Worm (Caenorhabditis elegans) whole organism, late embryonic: ENCODE data around the gene F53C11.9.
A peak's percentile ranks its signal among the peaks of the same experiment; 100 is the strongest.

Experiments used
- C38D4.7 ChIP-seq: fragments of 200-800 bp; sonication (Bioruptor generic); optimal IDR thresholded peaks from 2 replicates; lab custom pipeline; 2018; ENCODE audit warnings: mild to moderate bottlenecking, missing genetic modification characterization, moderate library complexity, missing compliant biosample characterization
- T23F11.4 ChIP-seq: fragments of 200-800 bp; sonication (Bioruptor generic); optimal IDR thresholded peaks from 2 replicates; lab custom pipeline; 2018; ENCODE audit warnings: mild to moderate bottlenecking, missing genetic modification characterization, missing compliant biosample characterization
- Y22D7AL.16 ChIP-seq: sonication (generic microtip); optimal IDR thresholded peaks from 2 replicates; lab custom pipeline; 2016; ENCODE audit warnings: missing genetic modification characterization, missing compliant biosample characterization
- ahr-1 ChIP-seq: sonication (generic microtip); optimal IDR thresholded peaks from 2 replicates; lab custom pipeline; 2016; ENCODE audit warnings: missing genetic modification characterization, missing compliant biosample characterization
- ama-1 ChIP-seq: fragments of 150-350 bp; optimal IDR thresholded peaks from 2 replicates; lab custom pipeline; 2014
- ceh-14 ChIP-seq: sonication (generic microtip); optimal IDR thresholded peaks from 2 replicates; lab custom pipeline; 2016; ENCODE audit warnings: missing genotype, missing genetic modification characterization, missing compliant biosample characterization
- ceh-18 ChIP-seq: sonication (generic microtip); optimal IDR thresholded peaks from 2 replicates; lab custom pipeline; 2016; ENCODE audit warnings: missing genetic modification characterization, missing compliant biosample characterization
- ceh-19 ChIP-seq: fragments of 200-800 bp; sonication (Bioruptor generic); optimal IDR thresholded peaks from 2 replicates; lab custom pipeline; 2018; ENCODE audit warnings: mild to moderate bottlenecking, missing genetic modification characterization, missing compliant biosample characterization
- ceh-31 ChIP-seq: sonication (generic microtip); optimal IDR thresholded peaks from 2 replicates; lab custom pipeline; 2016; ENCODE audit warnings: missing genetic modification characterization, missing compliant biosample characterization
- ceh-34 ChIP-seq: sonication (generic microtip); optimal IDR thresholded peaks from 2 replicates; lab custom pipeline; 2016; ENCODE audit warnings: mild to moderate bottlenecking, missing genetic modification characterization, missing compliant biosample characterization
- ceh-45 ChIP-seq: fragments of 200-800 bp; sonication (Bioruptor generic); IDR thresholded peaks from 2 replicates; pipeline ENCODE4 v1.3.6; 2022; ENCODE audit warnings: missing genetic modification reagents, missing genetic modification characterization, missing compliant biosample characterization
- ceh-48 ChIP-seq: sonication (generic microtip); optimal IDR thresholded peaks from 2 replicates; lab custom pipeline; 2016; ENCODE audit warnings: missing genetic modification characterization, inconsistent platforms, missing compliant biosample characterization
- ceh-9 ChIP-seq: sonication (generic microtip); optimal IDR thresholded peaks from 2 replicates; lab custom pipeline; 2016; ENCODE audit warnings: mild to moderate bottlenecking, missing genetic modification characterization, inconsistent platforms, missing compliant biosample characterization
- elt-2 ChIP-seq: sonication (generic microtip); optimal IDR thresholded peaks from 2 replicates; lab custom pipeline; 2016; ENCODE audit warnings: missing genetic modification reagents, missing genetic modification characterization, missing compliant biosample characterization
- eyg-1 ChIP-seq: sonication (generic microtip); optimal IDR thresholded peaks from 2 replicates; lab custom pipeline; 2016; ENCODE audit warnings: missing genotype, missing genetic modification characterization, missing compliant biosample characterization
- fax-1 ChIP-seq: sonication (generic microtip); optimal IDR thresholded peaks from 2 replicates; lab custom pipeline; 2016; ENCODE audit warnings: missing genotype, missing genetic modification characterization, missing compliant biosample characterization
- fkh-10 ChIP-seq: fragments of 150-350 bp; optimal IDR thresholded peaks from 2 replicates; lab custom pipeline; 2014; ENCODE audit warnings: missing biosample characterization, missing genetic modification reagents, missing genetic modification characterization
- hlh-15 ChIP-seq: sonication (generic microtip); optimal IDR thresholded peaks from 2 replicates; lab custom pipeline; 2016; ENCODE audit warnings: missing genetic modification characterization, missing compliant biosample characterization
- hlh-30 ChIP-seq: sonication (generic microtip); optimal IDR thresholded peaks from 2 replicates; lab custom pipeline; 2017; ENCODE audit warnings: antibody characterized with exemption, missing genetic modification characterization, missing compliant biosample characterization; ENCODE audit not compliant: insufficient read depth
- hlh-8 ChIP-seq: sonication (generic microtip); optimal IDR thresholded peaks from 2 replicates; lab custom pipeline; 2016; ENCODE audit warnings: missing genotype, missing genetic modification characterization, missing compliant biosample characterization
- lin-11 ChIP-seq: fragments of 200-800 bp; sonication (Bioruptor generic); optimal IDR thresholded peaks from 2 replicates; lab custom pipeline; 2018; ENCODE audit warnings: mild to moderate bottlenecking, missing genetic modification characterization, missing compliant biosample characterization
- mec-3 ChIP-seq: sonication (generic microtip); optimal IDR thresholded peaks from 2 replicates; lab custom pipeline; 2016; ENCODE audit warnings: borderline replicate concordance, missing genetic modification characterization, missing compliant biosample characterization
- nfya-1 ChIP-seq: sonication (generic microtip); optimal IDR thresholded peaks from 2 replicates; lab custom pipeline; 2017; ENCODE audit warnings: missing genetic modification characterization, mild to moderate bottlenecking, missing compliant biosample characterization, antibody characterized with exemption, moderate library complexity
- nhr-11 ChIP-seq: fragments of 150-350 bp; optimal IDR thresholded peaks from 2 replicates; lab custom pipeline; 2014; ENCODE audit warnings: missing biosample characterization, missing genetic modification characterization
- nhr-232 ChIP-seq: sonication (generic microtip); optimal IDR thresholded peaks from 2 replicates; lab custom pipeline; 2016; ENCODE audit warnings: missing genetic modification characterization, missing compliant biosample characterization
- npax-4 ChIP-seq: sonication (generic microtip); optimal IDR thresholded peaks from 2 replicates; lab custom pipeline; 2016; ENCODE audit warnings: missing genetic modification characterization, missing compliant biosample characterization
- odd-2 ChIP-seq: sonication (generic microtip); optimal IDR thresholded peaks from 2 replicates; lab custom pipeline; 2017; ENCODE audit warnings: antibody characterized with exemption, mild to moderate bottlenecking, missing genetic modification characterization, missing compliant biosample characterization
- pag-3 ChIP-seq: sonication (generic microtip); optimal IDR thresholded peaks from 2 replicates; lab custom pipeline; 2016; ENCODE audit warnings: missing compliant biosample characterization, missing genetic modification characterization, borderline replicate concordance
- pax-1 ChIP-seq: fragments of 150-350 bp; optimal IDR thresholded peaks from 2 replicates; lab custom pipeline; 2014; ENCODE audit warnings: missing biosample characterization, missing genetic modification characterization
- pha-2 ChIP-seq: sonication (generic microtip); optimal IDR thresholded peaks from 2 replicates; lab custom pipeline; 2017; ENCODE audit warnings: mild to moderate bottlenecking, missing genetic modification characterization, missing compliant biosample characterization
- pqm-1 ChIP-seq: sonication (generic microtip); optimal IDR thresholded peaks from 2 replicates; lab custom pipeline; 2016; ENCODE audit warnings: missing genetic modification characterization, missing compliant biosample characterization
- rnt-1 ChIP-seq: sonication (generic microtip); optimal IDR thresholded peaks from 2 replicates; lab custom pipeline; 2016; ENCODE audit warnings: missing genetic modification characterization, missing compliant biosample characterization
- sdc-2 ChIP-seq: sonication (generic microtip); optimal IDR thresholded peaks from 2 replicates; lab custom pipeline; 2016; ENCODE audit warnings: missing genotype, missing genetic modification characterization, missing compliant biosample characterization
- sox-2 ChIP-seq: fragments of 200-800 bp; sonication (Bioruptor generic); IDR thresholded peaks from 2 replicates; pipeline ENCODE4 v1.3.6; 2022; ENCODE audit warnings: missing genetic modification reagents, missing genetic modification characterization, missing compliant biosample characterization
- sox-4 ChIP-seq: sonication (generic microtip); optimal IDR thresholded peaks from 2 replicates; lab custom pipeline; 2017; ENCODE audit warnings: mild to moderate bottlenecking, missing genetic modification characterization, inconsistent platforms, missing compliant biosample characterization
- syd-9 ChIP-seq: sonication (generic microtip); optimal IDR thresholded peaks from 2 replicates; lab custom pipeline; 2016; ENCODE audit warnings: mild to moderate bottlenecking, missing genetic modification characterization, moderate library complexity, missing compliant biosample characterization
- tbx-2 ChIP-seq: sonication (generic microtip); optimal IDR thresholded peaks from 2 replicates; lab custom pipeline; 2016; ENCODE audit warnings: missing genetic modification characterization, missing compliant biosample characterization
- ttx-3 ChIP-seq: sonication (generic microtip); optimal IDR thresholded peaks from 2 replicates; lab custom pipeline; 2016; ENCODE audit warnings: missing genetic modification reagents, missing genetic modification characterization, missing compliant biosample characterization
- unc-3 ChIP-seq, 2 experiments: fragments of 200-800 bp in 1 of 2; sonication (Bioruptor generic) in 1 of 2; sonication (generic microtip) in 1 of 2; conservative IDR thresholded peaks in 1 of 2; optimal IDR thresholded peaks in 1 of 2; 2 replicates each; pipeline versions ENCODE4 v1.3.6 to Lab custom; 2016 to 2022; ENCODE audit warnings: missing compliant biosample characterization in 2 of 2, missing genetic modification characterization in 2 of 2, missing genetic modification reagents in 1 of 2
- unc-42 ChIP-seq: sonication (generic microtip); optimal IDR thresholded peaks from 2 replicates; lab custom pipeline; 2016; ENCODE audit warnings: missing genotype, missing genetic modification characterization, missing compliant biosample characterization
- ztf-16 ChIP-seq: sonication (generic microtip); optimal IDR thresholded peaks from 2 replicates; lab custom pipeline; 2017; ENCODE audit warnings: missing genetic modification characterization, missing compliant biosample characterization

The F53C11.9 gene

DNA sequence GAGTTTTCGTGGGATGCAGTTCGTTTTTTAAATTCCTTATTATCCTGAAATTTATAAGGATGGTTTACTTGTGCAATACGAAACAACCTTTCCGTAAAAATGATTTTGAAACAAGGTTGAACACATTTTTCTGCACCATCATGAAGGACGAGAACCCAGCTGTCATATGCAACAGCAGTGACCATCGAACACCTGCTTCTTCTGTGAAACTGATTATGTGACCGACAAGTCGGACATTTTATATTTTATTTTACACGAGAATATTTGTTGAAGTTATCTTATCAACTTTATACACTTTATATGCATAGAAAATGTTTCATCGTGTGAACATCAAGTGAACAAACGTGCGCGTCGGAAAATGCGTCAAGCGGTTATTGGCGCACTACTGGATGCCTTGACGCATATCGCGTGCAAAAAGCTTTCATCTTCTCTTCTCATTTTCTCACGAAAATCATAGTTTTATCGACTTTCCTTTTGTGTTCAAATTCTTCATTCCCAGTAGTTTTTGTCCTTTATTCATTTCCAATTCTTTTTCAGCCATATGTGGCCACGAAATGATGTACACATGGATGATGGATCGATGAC is 41.1 kb downstream of the F53C11.9 start, which contains the start of gene sel-10:
TSS of gene sel-10 (plus strand) at position 538 of the 585 bp plus-strand sequence.
- no peak for TF ChIP-seq hlh-30 (tag; lab: Kevin White, UChicago)
- TF ChIP-seq sdc-2 (tag; lab: Kevin White, UChicago): no peak
- TF ChIP-seq eyg-1 (tag; lab: Kevin White, UChicago): no peak
- no peak for TF ChIP-seq syd-9 (tag; lab: Kevin White, UChicago)
- no peak for TF ChIP-seq C38D4.7 (GFP tag; lab: Kevin White, UChicago)
- no peak for TF ChIP-seq nhr-11
- TF ChIP-seq sox-4 (tag; lab: Kevin White, UChicago): no peak
- no peak for TF ChIP-seq ceh-9 (tag; lab: Kevin White, UChicago)
- no peak for TF ChIP-seq nhr-232
- TF ChIP-seq elt-2: peak; percentile 41
- peak; percentile 19 for TF ChIP-seq tbx-2
- TF ChIP-seq hlh-8 (tag; lab: Kevin White, UChicago): no peak
- no peak for TF ChIP-seq ama-1 (lab: Kevin White, UChicago)
- TF ChIP-seq fkh-10: no peak
- TF ChIP-seq ceh-31 (tag; lab: Kevin White, UChicago): peak; percentile 33
- TF ChIP-seq ztf-16 (tag; lab: Kevin White, UChicago): no peak
- no peak for TF ChIP-seq ceh-14 (tag; lab: Kevin White, UChicago)
- TF ChIP-seq fax-1: no peak
- TF ChIP-seq ceh-34 (tag; lab: Kevin White, UChicago): no peak
- TF ChIP-seq odd-2 (tag; lab: Kevin White, UChicago): no peak
- TF ChIP-seq ceh-48 (tag; lab: Kevin White, UChicago): peak; percentile 7
- no peak for TF ChIP-seq ahr-1 (tag; lab: Kevin White, UChicago)
- no peak for TF ChIP-seq hlh-15 (tag; lab: Kevin White, UChicago)
- no peak for TF ChIP-seq ceh-45 (GFP tag; lab: Robert Waterston, UW)
- no peak for TF ChIP-seq npax-4 (tag; lab: Kevin White, UChicago)
- peak; percentile 25 for TF ChIP-seq nfya-1 (tag; lab: Kevin White, UChicago)
- TF ChIP-seq unc-42: no peak
- peak; percentile 11 for TF ChIP-seq rnt-1 (tag; lab: Kevin White, UChicago)
- TF ChIP-seq pha-2 (tag; lab: Kevin White, UChicago): no peak
- no peak for TF ChIP-seq ttx-3 (tag; lab: Kevin White, UChicago)
- TF ChIP-seq, all 69 proteins: peak for 6

DNA sequence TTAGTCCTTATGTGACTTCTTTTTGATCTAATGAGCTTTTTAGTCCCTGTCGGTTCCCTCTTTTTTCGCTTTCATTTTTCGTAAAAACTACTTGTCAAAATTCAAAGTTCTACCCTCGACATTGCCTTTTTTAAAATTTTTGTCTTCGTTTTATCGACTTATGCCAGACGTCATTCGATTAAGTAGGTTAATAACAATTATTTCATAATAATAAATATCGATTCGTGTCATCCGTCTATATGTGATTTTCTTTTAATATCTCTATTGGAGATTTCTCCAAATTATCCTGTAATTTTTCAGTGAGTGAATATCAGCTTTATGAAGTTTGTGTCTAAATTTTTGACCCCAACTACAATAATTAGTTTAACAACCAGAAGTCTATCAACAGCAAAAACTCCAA is 44.9 kb downstream of the F53C11.9 start, which contains the start of gene hpo-31:
TSS of gene hpo-31 (plus strand) at position 301 of the 400 bp plus-strand sequence.
- TF ChIP-seq unc-3 (GFP tag; conservative IDR thresholded peaks at IDR 0.05; lab: Robert Waterston, UW) (no peak), unc-3 (tag; optimal IDR thresholded peaks at IDR 0.05; lab: Kevin White, UChicago) (no peak), ceh-31 (tag; lab: Kevin White, UChicago) (no peak), sox-2 (GFP tag; lab: Robert Waterston, UW) (no peak), unc-42 (no peak), lin-11 (no peak), T23F11.4 (GFP tag; lab: Kevin White, UChicago) (no peak), mec-3 (tag; lab: Kevin White, UChicago) (no peak), pqm-1 (tag; lab: Kevin White, UChicago) (no peak), pax-1 (tag; lab: Kevin White, UChicago) (no peak), ceh-45 (GFP tag; lab: Robert Waterston, UW) (no peak), Y22D7AL.16 (tag; lab: Kevin White, UChicago) (no peak), odd-2 (tag; lab: Kevin White, UChicago) (no peak), ceh-19 (GFP tag; lab: Kevin White, UChicago) (no peak), ceh-48 (tag; lab: Kevin White, UChicago) (no peak), pag-3 (tag; lab: Kevin White, UChicago) (no peak), ceh-18 (tag; lab: Kevin White, UChicago) (no peak), rnt-1 (tag; lab: Kevin White, UChicago) (no peak)
